Fruit fly (Drosophila melanogaster) Kc167 (cell line): Measurements from ENCODE around the gene CG14565.

Experiments used
- h ChIP-seq: fragments of >200 bp; optimal IDR thresholded peaks from 3 replicates; lab custom pipeline; 2018; ENCODE audit warnings: missing external identifiers
- insv ChIP-seq: fragments of >200 bp; optimal IDR thresholded peaks from 3 replicates; lab custom pipeline; 2018; ENCODE audit warnings: missing external identifiers

dm6 chr3L:21694647-21695046 is 49.4 kb downstream of the CG14565 start:
- no peak for TF ChIP-seq h (lab: Kevin White, UChicago)
- no peak for TF ChIP-seq insv (lab: Kevin White, UChicago)
